1 fruit fly cellular context compared by ENCODE assay signal in the genomic region with DNA sequence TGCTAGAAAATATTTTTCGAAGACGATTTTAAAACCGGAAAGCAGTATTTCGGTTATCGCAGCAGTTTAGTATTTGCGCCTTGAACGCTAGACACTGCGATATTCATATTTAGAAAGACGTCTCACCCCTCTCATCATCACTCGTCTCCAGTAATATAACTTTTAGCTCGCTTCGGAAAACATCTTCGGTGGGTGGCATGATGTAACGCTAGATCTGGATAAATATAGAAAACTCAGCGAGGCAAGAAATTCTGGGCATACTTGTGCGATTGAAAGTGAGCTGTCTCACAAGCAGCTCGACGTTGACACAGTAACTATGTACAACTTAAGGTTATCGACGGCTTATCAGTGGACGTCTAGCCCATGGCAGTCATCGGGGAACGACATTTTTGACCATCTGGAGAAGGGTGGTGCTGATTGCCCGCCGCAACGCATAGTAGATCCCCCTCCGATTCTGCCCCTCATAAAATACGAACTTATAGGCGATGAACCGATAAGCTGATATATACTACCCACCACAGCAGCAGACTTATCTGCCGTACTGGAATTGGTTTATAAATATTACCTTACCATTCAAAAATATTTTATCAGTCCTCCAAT.
TF ChIP-seq lines count a peak whose summit lies in the region.

No protein-coding gene starts in this region.

TF ChIP-seq in whole organism, embryonic, 481 proteins besides CTCF, POLR2A, EP300 and RAD21 (continued from another document):
- TF ChIP-seq lola (GFP tag; optimal IDR thresholded peaks at IDR 0.05; lab: Kevin White, UChicago) (no peak), CG4360 (GFP tag; IDR thresholded peaks at IDR 0.05; lab: Robert Waterston, UW) (0 out of 2 replicates have a peak, but pooled peaks have one; percentile 7), sisA (GFP tag; IDR thresholded peaks at IDR 0.05; lab: Robert Waterston, UW) (no peak), B-H2 (GFP tag; optimal IDR thresholded peaks at IDR 0.05; lab: Kevin White, UChicago) (no peak), grn (GFP tag; optimal IDR thresholded peaks at IDR 0.05; lab: Kevin White, UChicago) (peak; percentile 94), unpg (GFP tag; optimal IDR thresholded peaks at IDR 0.05; lab: Kevin White, UChicago) (no peak), CG7987 (GFP tag; optimal IDR thresholded peaks at IDR 0.05; lab: Kevin White, UChicago) (no peak), caup (GFP tag; optimal IDR thresholded peaks at IDR 0.05; lab: Kevin White, UChicago; ENCODE audit: severe bottlenecking) (no peak), Dbx (GFP tag; IDR thresholded peaks at IDR 0.05; lab: Robert Waterston, UW) (no peak), Fer2 (tag; optimal IDR thresholded peaks at IDR 0.05; lab: Kevin White, UChicago) (no peak), Stat92E (GFP tag; optimal IDR thresholded peaks at IDR 0.05; lab: Kevin White, UChicago) (no peak), CG6854 (GFP tag; optimal IDR thresholded peaks at IDR 0.05; lab: Kevin White, UChicago) (no peak), p53 (GFP tag; optimal IDR thresholded peaks at IDR 0.05; lab: Kevin White, UChicago) (no peak), bbx (GFP tag; IDR thresholded peaks at IDR 0.05; lab: Robert Waterston, UW; ENCODE audit: partially characterized antibody) (no peak), CG11093 (GFP tag; IDR thresholded peaks at IDR 0.05; lab: Robert Waterston, UW) (no peak), CG32767 (GFP tag; IDR thresholded peaks at IDR 0.05; lab: Robert Waterston, UW) (no peak), gce (GFP tag; IDR thresholded peaks at IDR 0.05; lab: Robert Waterston, UW) (no peak), Med (GFP tag; lab: Kevin White, UChicago) (peak; percentile 79), Deaf1 (tag; optimal IDR thresholded peaks at IDR 0.05; lab: Kevin White, UChicago) (no peak), pan (optimal IDR thresholded peaks at IDR 0.05; lab: Kevin White, UChicago) (no peak), pan (GFP tag; optimal IDR thresholded peaks at IDR 0.05 in 1 of 2, IDR thresholded peaks at IDR 0.05 in 1 of 2) (peak in 1 of 2 experiments; percentile 19), lmd (GFP tag; IDR thresholded peaks at IDR 0.05; lab: Robert Waterston, UW) (no peak), onecut (GFP tag; IDR thresholded peaks at IDR 0.05; lab: Robert Waterston, UW) (no peak), Awh (GFP tag; IDR thresholded peaks at IDR 0.05; lab: Robert Waterston, UW) (no peak), sr (GFP tag; IDR thresholded peaks at IDR 0.05; lab: Robert Waterston, UW) (no peak), trem (tag; optimal IDR thresholded peaks at IDR 0.05; lab: Kevin White, UChicago) (no peak), gsb-n (tag; optimal IDR thresholded peaks at IDR 0.05; lab: Kevin White, UChicago) (no peak), CG17186 (GFP tag; optimal IDR thresholded peaks at IDR 0.05; lab: Kevin White, UChicago) (no peak), CG12744 (GFP tag; optimal IDR thresholded peaks at IDR 0.05; lab: Kevin White, UChicago) (no peak), CG34376 (GFP tag; optimal IDR thresholded peaks at IDR 0.05; lab: Kevin White, UChicago) (peak; percentile 18), CG13296 (GFP tag; optimal IDR thresholded peaks at IDR 0.05; lab: Kevin White, UChicago) (no peak), crp (GFP tag; optimal IDR thresholded peaks at IDR 0.05; lab: Kevin White, UChicago) (no peak), CG8924 (tag; optimal IDR thresholded peaks at IDR 0.05; lab: Kevin White, UChicago) (no peak), GATAe (GFP tag; conservative IDR thresholded peaks at IDR 0.05; lab: Robert Waterston, UW) (peak; percentile 79), CG5180 (GFP tag; optimal IDR thresholded peaks at IDR 0.05; lab: Kevin White, UChicago) (peak; percentile 33), exex (tag; optimal IDR thresholded peaks at IDR 0.05; lab: Kevin White, UChicago) (peak; percentile 35), CG3726 (GFP tag; IDR thresholded peaks at IDR 0.05; lab: Robert Waterston, UW) (no peak), croc (GFP tag; conservative IDR thresholded peaks at IDR 0.05; lab: Robert Waterston, UW) (no peak), CG11085 (GFP tag; IDR thresholded peaks at IDR 0.05; lab: Robert Waterston, UW) (no peak), CG7372 (GFP tag; IDR thresholded peaks at IDR 0.05; lab: Robert Waterston, UW) (no peak), HLH4C (GFP tag; IDR thresholded peaks at IDR 0.05; lab: Robert Waterston, UW; ENCODE audit: partially characterized antibody) (0 out of 3 replicates have a peak, but pooled peaks have one; percentile 8), fd96Cb (tag; optimal IDR thresholded peaks at IDR 0.05; lab: Kevin White, UChicago) (no peak), CG2120 (GFP tag; optimal IDR thresholded peaks at IDR 0.05; lab: Kevin White, UChicago) (no peak), Hr3 (GFP tag; optimal IDR thresholded peaks at IDR 0.05; lab: Kevin White, UChicago) (no peak), ab (GFP tag; optimal IDR thresholded peaks at IDR 0.05; lab: Kevin White, UChicago) (no peak), ttk (GFP tag; IDR thresholded peaks at IDR 0.05; lab: Robert Waterston, UW) (no peak), H2.0 (GFP tag; IDR thresholded peaks at IDR 0.05; lab: Robert Waterston, UW) (no peak), CG13424 (tag; optimal IDR thresholded peaks at IDR 0.05; lab: Kevin White, UChicago) (no peak), CG5953 (GFP tag; IDR thresholded peaks at IDR 0.05; lab: Robert Waterston, UW) (0 out of 2 replicates have a peak, but pooled peaks have one; percentile 11), gem (tag; optimal IDR thresholded peaks at IDR 0.05; lab: Kevin White, UChicago) (no peak), z (GFP tag; IDR thresholded peaks at IDR 0.05; lab: Robert Waterston, UW) (no peak), CG7839 (tag; optimal IDR thresholded peaks at IDR 0.05; lab: Kevin White, UChicago) (no peak), CG15479 (GFP tag; optimal IDR thresholded peaks at IDR 0.05; lab: Kevin White, UChicago) (no peak), amos (GFP tag; IDR thresholded peaks at IDR 0.05; lab: Robert Waterston, UW; ENCODE audit: partially characterized antibody) (no peak), tll (GFP tag; optimal IDR thresholded peaks at IDR 0.05; lab: Kevin White, UChicago) (no peak), knrl (GFP tag; IDR thresholded peaks at IDR 0.05; lab: Robert Waterston, UW; ENCODE audit: partially characterized antibody) (no peak), fd102C (GFP tag; optimal IDR thresholded peaks at IDR 0.05; lab: Kevin White, UChicago) (no peak), ind (GFP tag; optimal IDR thresholded peaks at IDR 0.05; lab: Kevin White, UChicago) (no peak), E2f1 (GFP tag; IDR thresholded peaks at IDR 0.05; lab: Robert Waterston, UW) (no peak), Ptx1 (GFP tag; IDR thresholded peaks at IDR 0.05; lab: Robert Waterston, UW) (no peak), sim (GFP tag; IDR thresholded peaks at IDR 0.05; lab: Robert Waterston, UW) (no peak), grau (tag; optimal IDR thresholded peaks at IDR 0.05; lab: Kevin White, UChicago) (no peak), CG14710 (tag; optimal IDR thresholded peaks at IDR 0.05; lab: Kevin White, UChicago) (no peak), dysf (GFP tag; IDR thresholded peaks at IDR 0.05; lab: Robert Waterston, UW) (no peak), Sin3A (optimal IDR thresholded peaks at IDR 0.05; lab: Kevin White, UChicago) (no peak), sd (tag; optimal IDR thresholded peaks at IDR 0.05; lab: Kevin White, UChicago) (peak; percentile 70), shn (GFP tag; optimal IDR thresholded peaks at IDR 0.05; lab: Kevin White, UChicago) (no peak), Pdp1 (GFP tag; optimal IDR thresholded peaks at IDR 0.05; lab: Kevin White, UChicago) (peak in 1 of 2 experiments; percentile 67), CG4424 (GFP tag; optimal IDR thresholded peaks at IDR 0.05; lab: Kevin White, UChicago) (no peak), D19A (tag; optimal IDR thresholded peaks at IDR 0.05; lab: Kevin White, UChicago) (no peak), CG3065 (GFP tag; optimal IDR thresholded peaks at IDR 0.05; lab: Kevin White, UChicago) (no peak), cg (GFP tag; optimal IDR thresholded peaks at IDR 0.05; lab: Kevin White, UChicago) (no peak), Dref (GFP tag; IDR thresholded peaks at IDR 0.05; lab: Robert Waterston, UW) (no peak), CG2199 (GFP tag; IDR thresholded peaks at IDR 0.05; lab: Robert Waterston, UW) (peak; percentile 68; the same call in 1 of the 3 replicates), CG10462 (GFP tag; optimal IDR thresholded peaks at IDR 0.05; lab: Kevin White, UChicago) (no peak), fru (optimal IDR thresholded peaks at IDR 0.05; lab: Kevin White, UChicago) (no peak), E2f2 (GFP tag; IDR thresholded peaks at IDR 0.05; lab: Robert Waterston, UW) (no peak), CG12104 (GFP tag; optimal IDR thresholded peaks at IDR 0.05; lab: Kevin White, UChicago) (no peak), NK7.1 (GFP tag; optimal IDR thresholded peaks at IDR 0.05; lab: Kevin White, UChicago) (no peak), CG15696 (tag; optimal IDR thresholded peaks at IDR 0.05; lab: Kevin White, UChicago) (no peak), CG3847 (GFP tag; IDR thresholded peaks at IDR 0.05; lab: Robert Waterston, UW) (no peak), CG7271 (tag; optimal IDR thresholded peaks at IDR 0.05; lab: Kevin White, UChicago) (no peak), sob (GFP tag; IDR thresholded peaks at IDR 0.05; lab: Robert Waterston, UW) (no peak), btn (GFP tag; optimal IDR thresholded peaks at IDR 0.05; lab: Kevin White, UChicago) (no peak), CG9215 (GFP tag; IDR thresholded peaks at IDR 0.05; lab: Robert Waterston, UW) (no peak), CG12155 (GFP tag; optimal IDR thresholded peaks at IDR 0.05; lab: Kevin White, UChicago) (no peak), CG33213 (GFP tag; optimal IDR thresholded peaks at IDR 0.05; lab: Kevin White, UChicago) (no peak), sens (GFP tag; lab: Kevin White, UChicago) (no peak), schlank (tag; optimal IDR thresholded peaks at IDR 0.05; lab: Kevin White, UChicago) (no peak), CG6813 (GFP tag; optimal IDR thresholded peaks at IDR 0.05; lab: Kevin White, UChicago) (no peak), zfh1 (GFP tag; IDR thresholded peaks at IDR 0.05; lab: Robert Waterston, UW) (no peak), CG11247 (GFP tag; IDR thresholded peaks at IDR 0.05; lab: Robert Waterston, UW) (no peak), Ada2b (GFP tag; IDR thresholded peaks at IDR 0.05; lab: Robert Waterston, UW) (no peak), fd64A (GFP tag; optimal IDR thresholded peaks at IDR 0.05; lab: Kevin White, UChicago) (no peak), hb (GFP tag; IDR thresholded peaks at IDR 0.05; lab: Robert Waterston, UW; ENCODE audit: partially characterized antibody) (no peak), maf-S (GFP tag; optimal IDR thresholded peaks at IDR 0.05; lab: Kevin White, UChicago) (no peak), ara (GFP tag; IDR thresholded peaks at IDR 0.05; lab: Robert Waterston, UW) (no peak), Lpt (GFP tag; optimal IDR thresholded peaks at IDR 0.05; lab: Kevin White, UChicago) (no peak), Tbp (GFP tag; optimal IDR thresholded peaks at IDR 0.05; lab: Kevin White, UChicago) (no peak), Adf1 (GFP tag; IDR thresholded peaks at IDR 0.05; lab: Robert Waterston, UW) (no peak), CG13287 (GFP tag; IDR thresholded peaks at IDR 0.05; lab: Robert Waterston, UW; ENCODE audit: partially characterized antibody) (no peak), HmgZ (tag; optimal IDR thresholded peaks at IDR 0.05; lab: Kevin White, UChicago) (peak; percentile 16), phol (tag; optimal IDR thresholded peaks at IDR 0.05; lab: Kevin White, UChicago) (no peak), crol (GFP tag; IDR thresholded peaks at IDR 0.05; lab: Robert Waterston, UW) (peak; percentile 45; the same call in 1 of the 2 replicates), Dek (tag; optimal IDR thresholded peaks at IDR 0.05; lab: Kevin White, UChicago) (no peak), Lhr (GFP tag; optimal IDR thresholded peaks at IDR 0.05; lab: Kevin White, UChicago) (no peak), CG1529 (GFP tag; optimal IDR thresholded peaks at IDR 0.05; lab: Kevin White, UChicago) (no peak), Atf6 (GFP tag; IDR thresholded peaks at IDR 0.05; lab: Robert Waterston, UW) (0 out of 2 replicates have a peak, but pooled peaks have one; percentile 10), lilli (GFP tag; optimal IDR thresholded peaks at IDR 0.05; lab: Kevin White, UChicago) (no peak), Hmr (GFP tag; optimal IDR thresholded peaks at IDR 0.05; lab: Kevin White, UChicago) (no peak), her (GFP tag; optimal IDR thresholded peaks at IDR 0.05; lab: Kevin White, UChicago) (no peak), ac (GFP tag; optimal IDR thresholded peaks at IDR 0.05; lab: Kevin White, UChicago) (no peak), nmo (GFP tag; optimal IDR thresholded peaks at IDR 0.05; lab: Kevin White, UChicago) (no peak), gfzf (GFP tag; optimal IDR thresholded peaks at IDR 0.05; lab: Kevin White, UChicago) (no peak)
